Worm (Caenorhabditis elegans) whole organism, mixed stage, embryonic: ENCODE measurements around the gene mcd-1.

Experiments used
- nhr-12 ChIP-seq: fragments of 150-350 bp; optimal IDR thresholded peaks from 2 replicates; lab custom pipeline; 2014; ENCODE audit warnings: missing biosample characterization, missing genetic modification characterization
- nhr-28 ChIP-seq: fragments of 150-350 bp; optimal IDR thresholded peaks from 2 replicates; lab custom pipeline; 2014; ENCODE audit warnings: missing biosample characterization, missing genetic modification characterization
- pha-4 ChIP-seq: fragments of 150-350 bp; optimal IDR thresholded peaks from 2 replicates; lab custom pipeline; 2018; ENCODE audit warnings: missing biosample characterization, missing genetic modification reagents, missing genetic modification characterization
- snpc-4 ChIP-seq: fragments of 150-350 bp; optimal IDR thresholded peaks from 2 replicates; lab custom pipeline; 2014; ENCODE audit warnings: missing biosample characterization, missing genetic modification characterization
- unc-62 ChIP-seq: fragments of 150-350 bp; optimal IDR thresholded peaks from 2 replicates; lab custom pipeline; 2014; ENCODE audit warnings: missing biosample characterization, missing genetic modification reagents, missing genetic modification characterization

DNA sequence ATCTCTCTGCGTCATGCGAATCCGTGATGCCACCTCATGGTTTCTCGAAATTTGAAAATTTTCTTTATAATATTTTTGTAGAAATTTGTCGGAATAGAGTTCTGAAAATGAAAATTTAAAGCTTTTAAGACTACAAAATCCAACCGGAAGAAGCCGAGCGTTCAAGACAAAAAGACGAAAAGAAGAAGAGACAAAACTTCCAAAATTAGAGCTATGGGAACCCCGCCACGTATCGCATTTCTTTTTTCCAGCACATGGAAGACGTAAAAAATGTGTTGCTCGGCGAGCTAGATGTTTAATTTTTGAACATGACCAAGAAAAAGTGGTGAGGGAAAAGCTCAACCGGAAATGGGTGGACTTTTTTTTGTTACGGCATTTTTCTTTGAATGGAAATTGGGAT, 13.7 kb downstream of the mcd-1 start, which contains the start of gene W02B8.1:
- no peak for TF ChIP-seq pha-4
- no peak for TF ChIP-seq unc-62 (GFP tag; lab: Kevin White, UChicago)
- TF ChIP-seq nhr-12 (tag; lab: Kevin White, UChicago) = no peak
- no peak for TF ChIP-seq snpc-4 (tag; lab: Kevin White, UChicago)
- no peak for TF ChIP-seq nhr-28
